Fruit fly (Drosophila melanogaster) whole organism, embryonic: Measurements from ENCODE around the gene Cyp4ac1.

Experiments
- Ada2b ChIP-seq: fragments of 200-800 bp; sonication (Bioruptor generic); IDR thresholded peaks from 2 replicates; pipeline ENCODE4 v1.3.6; 2022; ENCODE audit warnings: missing biosample characterization, missing genetic modification characterization
- Adf1 ChIP-seq: fragments of 200-800 bp; sonication (Bioruptor generic); IDR thresholded peaks from 2 replicates; pipeline ENCODE4 v1.3.6; 2022; ENCODE audit warnings: missing biosample characterization, missing genetic modification characterization
- Atf6 ChIP-seq: fragments of 200-800 bp; sonication (Bioruptor generic); IDR thresholded peaks from 2 replicates; pipeline ENCODE4 v1.3.6; 2022; ENCODE audit warnings: missing biosample characterization, missing genetic modification characterization
- B-H1 ChIP-seq: fragments of 200-800 bp; sonication (Bioruptor generic); IDR thresholded peaks from 3 replicates; pipeline ENCODE4 v1.3.6; 2022; ENCODE audit warnings: missing biosample characterization, missing genetic modification characterization
- Bdp1 ChIP-seq: fragments of 200-800 bp; sonication (Bioruptor generic); optimal IDR thresholded peaks from 3 replicates; lab custom pipeline; 2016; ENCODE audit warnings: missing biosample characterization, missing genetic modification characterization
- Blimp-1 ChIP-seq: fragments of 200-800 bp; sonication (Bioruptor generic); optimal IDR thresholded peaks from 3 replicates; lab custom pipeline; 2018; ENCODE audit warnings: missing biosample characterization, missing genetic modification characterization, mild to moderate bottlenecking, moderate library complexity, missing genetic modification reagents
- CG10147 ChIP-seq: fragments of 200-800 bp; sonication (Bioruptor generic); optimal IDR thresholded peaks from 2 replicates; lab custom pipeline; 2019; ENCODE audit warnings: missing biosample characterization, mild to moderate bottlenecking, missing genetic modification characterization, moderate library complexity
- CG10267 ChIP-seq: fragments of 200-800 bp; sonication (Bioruptor generic); optimal IDR thresholded peaks from 2 replicates; lab custom pipeline; 2018; ENCODE audit warnings: missing biosample characterization, mild to moderate bottlenecking, missing genetic modification characterization, moderate library complexity
- CG10431 ChIP-seq: fragments of 200-800 bp; sonication (Bioruptor generic); optimal IDR thresholded peaks from 3 replicates; lab custom pipeline; 2018; ENCODE audit warnings: missing biosample characterization, mild to moderate bottlenecking, missing genetic modification characterization
- CG12942 ChIP-seq: fragments of 200-800 bp; sonication (Bioruptor generic); optimal IDR thresholded peaks from 3 replicates; lab custom pipeline; 2016; ENCODE audit warnings: missing biosample characterization, missing genetic modification characterization
- CG13123 ChIP-seq: fragments of 200-800 bp; sonication (Bioruptor generic); optimal IDR thresholded peaks from 2 replicates; lab custom pipeline; 2016; ENCODE audit warnings: missing biosample characterization, missing genetic modification characterization
- CG14441 ChIP-seq: fragments of 200-800 bp; sonication (Bioruptor generic); IDR thresholded peaks from 2 replicates; pipeline ENCODE4 v1.3.6; 2022; ENCODE audit warnings: missing biosample characterization, missing genetic modification characterization
- CG15601 ChIP-seq: fragments of 200-800 bp; sonication (Bioruptor generic); optimal IDR thresholded peaks from 3 replicates; lab custom pipeline; 2019; ENCODE audit warnings: missing biosample characterization, mild to moderate bottlenecking, missing genetic modification characterization, moderate library complexity
- CG16815 ChIP-seq: fragments of 200-800 bp; sonication (Bioruptor generic); optimal IDR thresholded peaks from 3 replicates; lab custom pipeline; 2017; ENCODE audit warnings: missing biosample characterization, mild to moderate bottlenecking, missing genetic modification characterization
- CG17328 ChIP-seq: fragments of 200-800 bp; sonication (Bioruptor generic); IDR thresholded peaks from 2 replicates; pipeline ENCODE4 v1.3.6; 2022; ENCODE audit warnings: missing biosample characterization, missing genetic modification characterization
- CG17385 ChIP-seq: fragments of 200-800 bp; sonication (Bioruptor generic); optimal IDR thresholded peaks from 3 replicates; lab custom pipeline; 2018; ENCODE audit warnings: missing biosample characterization, mild to moderate bottlenecking, missing genetic modification characterization
- CG17568 ChIP-seq: fragments of 200-800 bp; sonication (Bioruptor generic); optimal IDR thresholded peaks from 2 replicates; lab custom pipeline; 2018; ENCODE audit warnings: missing biosample characterization, mild to moderate bottlenecking, missing genetic modification characterization, moderate library complexity
- CG3163 ChIP-seq: fragments of 200-800 bp; sonication (Bioruptor generic); optimal IDR thresholded peaks from 3 replicates; lab custom pipeline; 2016; ENCODE audit warnings: missing biosample characterization, missing genetic modification characterization
- CG34422 ChIP-seq: fragments of 200-800 bp; sonication (Bioruptor generic); IDR thresholded peaks from 3 replicates; pipeline ENCODE4 v1.3.6; 2022; ENCODE audit warnings: missing biosample characterization, missing genetic modification characterization
- CG6272 ChIP-seq: fragments of 200-800 bp; sonication (Bioruptor generic); IDR thresholded peaks from 2 replicates; pipeline ENCODE4 v1.3.6; 2022; ENCODE audit warnings: missing biosample characterization, missing genetic modification characterization
- CG7745 ChIP-seq: fragments of 200-800 bp; sonication (Bioruptor generic); optimal IDR thresholded peaks from 2 replicates; lab custom pipeline; 2018; ENCODE audit warnings: missing biosample characterization, mild to moderate bottlenecking, missing genetic modification characterization, moderate library complexity
- CG8765 ChIP-seq: fragments of 200-800 bp; sonication (Bioruptor generic); IDR thresholded peaks from 2 replicates; pipeline ENCODE4 v1.3.6; 2022; ENCODE audit warnings: missing biosample characterization, missing genetic modification characterization
- CG9609 ChIP-seq: fragments of 200-800 bp; sonication (Bioruptor generic); optimal IDR thresholded peaks from 3 replicates; lab custom pipeline; 2016; ENCODE audit warnings: missing biosample characterization, missing genetic modification characterization
- GATAe ChIP-seq: fragments of 200-800 bp; sonication (Bioruptor generic); conservative IDR thresholded peaks from 2 replicates; pipeline ENCODE4 v1.3.6; 2022; ENCODE audit warnings: missing biosample characterization, missing genetic modification characterization
- HmgZ ChIP-seq: fragments of 200-800 bp; sonication (Bioruptor generic); optimal IDR thresholded peaks from 2 replicates; lab custom pipeline; 2018; ENCODE audit warnings: missing biosample characterization, mild to moderate bottlenecking, missing genetic modification characterization
- Lim3 ChIP-seq: fragments of 200-800 bp; sonication (Bioruptor generic); IDR thresholded peaks from 2 replicates; pipeline ENCODE4 v1.3.6; 2022; ENCODE audit warnings: missing biosample characterization, missing genetic modification characterization
- MBD-R2 ChIP-seq: fragments of 200-800 bp; sonication (Bioruptor generic); IDR thresholded peaks from 2 replicates; pipeline ENCODE4 v1.3.6; 2022; ENCODE audit warnings: missing biosample characterization, missing genetic modification characterization
- Nf-YA ChIP-seq: fragments of 200-800 bp; sonication (Bioruptor generic); IDR thresholded peaks from 2 replicates; pipeline ENCODE4 v1.3.6; 2022; ENCODE audit warnings: missing biosample characterization, missing genetic modification characterization
- Trl ChIP-seq, 3 experiments: fragments of >200 bp in 2 of 3; fragments of 200-800 bp in 1 of 3; sonication (Bioruptor generic) in 1 of 3; optimal IDR thresholded peaks; 2 replicates in 1 of 3; 3 replicates in 2 of 3; lab custom pipeline; 2016 to 2017; ENCODE audit warnings: missing biosample characterization in 1 of 3, missing genetic modification characterization in 1 of 3
- ac ChIP-seq: fragments of 200-800 bp; sonication (Bioruptor generic); optimal IDR thresholded peaks from 3 replicates; lab custom pipeline; 2017; ENCODE audit warnings: missing biosample characterization, mild to moderate bottlenecking, missing genetic modification characterization
- al ChIP-seq: fragments of 200-800 bp; sonication (Bioruptor generic); IDR thresholded peaks from 2 replicates; pipeline ENCODE4 v1.3.6; 2022; ENCODE audit warnings: missing biosample characterization, missing genetic modification characterization
- cad ChIP-seq: fragments of >200 bp; optimal IDR thresholded peaks from 2 replicates; lab custom pipeline; 2017; ENCODE audit warnings: missing biosample characterization, missing genetic modification characterization
- caup ChIP-seq: fragments of 200-800 bp; sonication (Bioruptor generic); optimal IDR thresholded peaks from 3 replicates; lab custom pipeline; 2017; ENCODE audit warnings: missing biosample characterization, mild to moderate bottlenecking, missing genetic modification characterization, moderate library complexity; ENCODE audit not compliant: severe bottlenecking
- corto ChIP-seq: fragments of 200-800 bp; sonication (Bioruptor generic); optimal IDR thresholded peaks from 2 replicates; lab custom pipeline; 2016; ENCODE audit warnings: missing biosample characterization, mild to moderate bottlenecking, missing genetic modification characterization, moderate library complexity
- cwo ChIP-seq: fragments of 200-800 bp; sonication (Bioruptor generic); optimal IDR thresholded peaks from 3 replicates; lab custom pipeline; 2017; ENCODE audit warnings: missing biosample characterization, missing genetic modification characterization, mild to moderate bottlenecking, moderate library complexity, missing genetic modification reagents
- ems ChIP-seq: fragments of 200-800 bp; sonication (Bioruptor generic); optimal IDR thresholded peaks from 3 replicates; lab custom pipeline; 2016; ENCODE audit warnings: missing biosample characterization, missing genetic modification characterization
- inv ChIP-seq: fragments of 200-800 bp; sonication (Bioruptor generic); IDR thresholded peaks from 2 replicates; pipeline ENCODE4 v1.3.6; 2022; ENCODE audit warnings: missing biosample characterization, missing genetic modification characterization; ENCODE audit not compliant: partially characterized antibody
- jumu ChIP-seq: fragments of 200-800 bp; sonication (Bioruptor generic); optimal IDR thresholded peaks from 3 replicates; lab custom pipeline; 2016; ENCODE audit warnings: missing biosample characterization, missing genetic modification characterization
- kay ChIP-seq: fragments of 200-800 bp; sonication (Bioruptor generic); optimal IDR thresholded peaks from 2 replicates; lab custom pipeline; 2016; ENCODE audit warnings: missing biosample characterization, missing genetic modification characterization
- lbe ChIP-seq: fragments of 200-800 bp; sonication (Bioruptor generic); optimal IDR thresholded peaks from 2 replicates; lab custom pipeline; 2016; ENCODE audit warnings: missing biosample characterization, mild to moderate bottlenecking, missing genetic modification characterization
- nau ChIP-seq: fragments of 200-800 bp; sonication (Bioruptor generic); optimal IDR thresholded peaks from 3 replicates; lab custom pipeline; 2017; ENCODE audit warnings: missing biosample characterization, mild to moderate bottlenecking, missing genetic modification characterization, missing genetic modification reagents
- otp ChIP-seq: fragments of 200-800 bp; sonication (Bioruptor generic); IDR thresholded peaks from 3 replicates; pipeline ENCODE4, ENCODE4 v1.3.6; 2022; ENCODE audit warnings: missing biosample characterization, missing genetic modification characterization
- pum ChIP-seq: fragments of 200-800 bp; sonication (Bioruptor generic); optimal IDR thresholded peaks from 2 replicates; lab custom pipeline; 2016; ENCODE audit warnings: missing biosample characterization, missing genetic modification characterization
- repo ChIP-seq: fragments of 200-800 bp; sonication (Bioruptor generic); optimal IDR thresholded peaks from 2 replicates; lab custom pipeline; 2016; ENCODE audit warnings: missing biosample characterization, missing genetic modification characterization
- sc ChIP-seq, 3 experiments: fragments of >200 bp in 2 of 3; fragments of 200-800 bp in 1 of 3; sonication (Bioruptor generic) in 1 of 3; optimal IDR thresholded peaks; 2 replicates in 2 of 3; 3 replicates in 1 of 3; lab custom pipeline; 2017; ENCODE audit warnings: mild to moderate bottlenecking in 1 of 3, missing biosample characterization in 1 of 3, missing genetic modification characterization in 1 of 3, missing genetic modification reagents in 1 of 3
- sd ChIP-seq: fragments of 200-800 bp; sonication (Bioruptor generic); optimal IDR thresholded peaks from 3 replicates; lab custom pipeline; 2018; ENCODE audit warnings: missing biosample characterization, mild to moderate bottlenecking, missing genetic modification characterization, moderate library complexity
- so ChIP-seq: fragments of 200-800 bp; sonication (Bioruptor generic); IDR thresholded peaks from 3 replicates; pipeline ENCODE4 v1.3.6; 2022; ENCODE audit warnings: missing biosample characterization, missing genetic modification characterization
- stwl ChIP-seq: fragments of 200-800 bp; sonication (Bioruptor generic); optimal IDR thresholded peaks from 3 replicates; lab custom pipeline; 2018; ENCODE audit warnings: missing biosample characterization, mild to moderate bottlenecking, missing genetic modification characterization, moderate library complexity
- unc-4 ChIP-seq: fragments of 200-800 bp; sonication (Bioruptor generic); IDR thresholded peaks from 2 replicates; pipeline ENCODE4 v1.3.6; 2022; ENCODE audit warnings: missing biosample characterization, missing genetic modification characterization; ENCODE audit not compliant: partially characterized antibody

Cyp4ac1 gene

dm6 chr2L:5292977-5293513 is 29.2 kb downstream of the Cyp4ac1 start (continued):
- TF ChIP-seq repo (GFP tag; lab: Kevin White, UChicago) (peak; percentile 19), Lim3 (no peak), CG17385 (GFP tag; lab: Kevin White, UChicago) (peak; percentile 71), so (GFP tag; lab: Robert Waterston, UW) (peak; percentile 46; the same call in 1 of the 3 replicates), HmgZ (tag; lab: Kevin White, UChicago) (peak; percentile 50), al (GFP tag; lab: Robert Waterston, UW) (no peak), Adf1 (GFP tag; lab: Robert Waterston, UW) (peak; percentile 77), GATAe (GFP tag; lab: Robert Waterston, UW) (no peak), CG13123 (peak; percentile 4), ac (peak; percentile 77), caup (GFP tag; lab: Kevin White, UChicago) (peak; percentile 16), cad (GFP tag; lab: Kevin White, UChicago) (no peak), kay (GFP tag; lab: Kevin White, UChicago) (peak; percentile 32), CG34422 (GFP tag; lab: Robert Waterston, UW) (0 out of 3 replicates have a peak, but pooled peaks have one; percentile 36), stwl (tag; lab: Kevin White, UChicago) (peak; percentile 25), corto (GFP tag; lab: Kevin White, UChicago) (peak; percentile 98), CG17568 (GFP tag; lab: Kevin White, UChicago) (peak; percentile 49), CG9609 (GFP tag; lab: Kevin White, UChicago) (no peak), Blimp-1 (GFP tag; lab: Kevin White, UChicago) (peak; percentile 84), CG3163 (GFP tag; lab: Kevin White, UChicago) (peak; percentile 26), otp (GFP tag; lab: Robert Waterston, UW) (0 out of 3 replicates have a peak, but pooled peaks have one; percentile 43), nau (peak; percentile 79), CG10431 (peak; percentile 74), MBD-R2 (no peak), inv (GFP tag; lab: Robert Waterston, UW) (no peak), Atf6 (GFP tag; lab: Robert Waterston, UW) (no peak), ems (GFP tag; lab: Kevin White, UChicago) (peak; percentile 46), Trl (optimal IDR thresholded peaks at IDR 0.05; lab: Kevin White, UChicago) (peak in 1 of 2 experiments; percentile 32), Trl (GFP tag; optimal IDR thresholded peaks at IDR 0.05; lab: Kevin White, UChicago) (peak; percentile 52), unc-4 (GFP tag; lab: Robert Waterston, UW) (no peak), CG6272 (no peak), lbe (GFP tag; lab: Kevin White, UChicago) (peak; percentile 98), CG17328 (GFP tag; lab: Robert Waterston, UW) (peak; percentile 72), sd (peak; percentile 36), CG10267 (tag; lab: Kevin White, UChicago) (peak; percentile 79), jumu (peak; percentile 58), cwo (GFP tag; lab: Kevin White, UChicago) (peak; percentile 58), Nf-YA (GFP tag; lab: Robert Waterston, UW) (0 out of 2 replicates have a peak, but pooled peaks have one; percentile 21), CG14441 (peak; percentile 45; the same call in 1 of the 2 replicates), CG15601 (tag; lab: Kevin White, UChicago) (peak; percentile 84), CG8765 (GFP tag; lab: Robert Waterston, UW) (no peak; the same call in 1 of the 2 replicates), B-H1 (GFP tag; lab: Robert Waterston, UW) (peak; percentile 46; the same call in 2 of the 3 replicates), CG10147 (no peak), CG12942 (peak; percentile 54), sc (optimal IDR thresholded peaks at IDR 0.05; lab: Kevin White, UChicago) (no peak), sc (GFP tag; optimal IDR thresholded peaks at IDR 0.05; lab: Kevin White, UChicago) (peak; percentile 60), CG7745 (tag; lab: Kevin White, UChicago) (no peak), CG16815 (peak; percentile 59), pum (peak; percentile 54), Ada2b (peak; percentile 58), Bdp1 (peak; percentile 53)
